Worm (Caenorhabditis elegans) whole organism, mixed stage, embryonic: ENCODE measurements around the gene Y17G7B.23.
A peak's percentile ranks its signal among the peaks of the same experiment; 100 is the strongest.

Experiments
- M03D4.4 ChIP-seq: sonication (generic microtip); optimal IDR thresholded peaks from 2 replicates; lab custom pipeline; 2017; ENCODE audit warnings: mild to moderate bottlenecking, missing genetic modification characterization, missing compliant biosample characterization
- bed-3 ChIP-seq: fragments of 200-800 bp; sonication (Bioruptor generic); optimal IDR thresholded peaks from 3 replicates; lab custom pipeline; 2018; ENCODE audit warnings: mild to moderate bottlenecking, missing genetic modification characterization, moderate library complexity, missing compliant biosample characterization
- blmp-1 ChIP-seq: fragments of 150-350 bp; optimal IDR thresholded peaks from 2 replicates; lab custom pipeline; 2014; ENCODE audit warnings: missing biosample characterization, missing genetic modification characterization
- ceh-39 ChIP-seq: fragments of 150-350 bp; optimal IDR thresholded peaks from 2 replicates; lab custom pipeline; 2014; ENCODE audit warnings: missing biosample characterization, missing genetic modification characterization
- ceh-43 ChIP-seq: fragments of 200-800 bp; sonication (Bioruptor generic); optimal IDR thresholded peaks from 2 replicates; lab custom pipeline; 2018; ENCODE audit warnings: mild to moderate bottlenecking, missing genetic modification characterization, moderate library complexity, missing compliant biosample characterization
- ceh-83 ChIP-seq: fragments of 200-800 bp; sonication (Bioruptor generic); optimal IDR thresholded peaks from 2 replicates; lab custom pipeline; 2018; ENCODE audit warnings: mild to moderate bottlenecking, missing genetic modification characterization, missing compliant biosample characterization
- ces-1 ChIP-seq: fragments of 150-350 bp; optimal IDR thresholded peaks from 2 replicates; lab custom pipeline; 2014; ENCODE audit warnings: missing biosample characterization, missing genetic modification reagents, missing genetic modification characterization
- cnd-1 ChIP-seq: fragments of 200-800 bp; sonication (Bioruptor generic); optimal IDR thresholded peaks from 2 replicates; lab custom pipeline; 2018; ENCODE audit warnings: mild to moderate bottlenecking, missing genetic modification characterization, missing compliant biosample characterization
- drap-1 ChIP-seq: fragments of 200-800 bp; sonication (Bioruptor generic); optimal IDR thresholded peaks from 3 replicates; lab custom pipeline; 2018; ENCODE audit warnings: mild to moderate bottlenecking, missing genetic modification characterization, missing compliant biosample characterization
- elt-1 ChIP-seq: sonication (generic microtip); optimal IDR thresholded peaks from 2 replicates; lab custom pipeline; 2017; ENCODE audit warnings: missing genetic modification characterization, mild to moderate bottlenecking, missing compliant biosample characterization, antibody characterized with exemption, moderate library complexity, borderline replicate concordance; ENCODE audit not compliant: insufficient read depth
- elt-3 ChIP-seq: fragments of 150-350 bp; optimal IDR thresholded peaks from 2 replicates; lab custom pipeline; 2014; ENCODE audit warnings: missing biosample characterization, missing genetic modification characterization
- flh-1 ChIP-seq: fragments of 200-800 bp; sonication (Bioruptor generic); optimal IDR thresholded peaks from 2 replicates; lab custom pipeline; 2018; ENCODE audit warnings: mild to moderate bottlenecking, missing genetic modification characterization, moderate library complexity, missing compliant biosample characterization
- ham-2 ChIP-seq: fragments of 200-800 bp; sonication (Bioruptor generic); optimal IDR thresholded peaks from 2 replicates; lab custom pipeline; 2018; ENCODE audit warnings: mild to moderate bottlenecking, missing genetic modification characterization, missing compliant biosample characterization
- hlh-1 ChIP-seq: fragments of 150-350 bp; optimal IDR thresholded peaks from 2 replicates; lab custom pipeline; 2014; ENCODE audit warnings: missing biosample characterization, missing genetic modification reagents, missing genetic modification characterization
- lin-13 ChIP-seq: fragments of 150-350 bp; optimal IDR thresholded peaks from 2 replicates; lab custom pipeline; 2014; ENCODE audit warnings: missing biosample characterization, missing genetic modification characterization
- lin-32 ChIP-seq: fragments of 200-800 bp; sonication (Bioruptor generic); optimal IDR thresholded peaks from 2 replicates; lab custom pipeline; 2018; ENCODE audit warnings: mild to moderate bottlenecking, missing genetic modification characterization, missing compliant biosample characterization
- lsy-2 ChIP-seq: fragments of 150-350 bp; optimal IDR thresholded peaks from 2 replicates; lab custom pipeline; 2014; ENCODE audit warnings: missing biosample characterization, missing genetic modification characterization
- mab-5 ChIP-seq: fragments of 150-350 bp; optimal IDR thresholded peaks from 2 replicates; lab custom pipeline; 2014; ENCODE audit warnings: missing biosample characterization, missing genetic modification characterization
- mep-1 ChIP-seq: fragments of 150-350 bp; optimal IDR thresholded peaks from 2 replicates; lab custom pipeline; 2017; ENCODE audit warnings: missing biosample characterization, missing genetic modification reagents, missing genetic modification characterization, inconsistent platforms
- mls-2 ChIP-seq: sonication (generic microtip); optimal IDR thresholded peaks from 2 replicates; lab custom pipeline; 2016; ENCODE audit warnings: mild to moderate bottlenecking, missing genetic modification characterization, moderate library complexity, missing compliant biosample characterization
- nhr-12 ChIP-seq: fragments of 150-350 bp; optimal IDR thresholded peaks from 2 replicates; lab custom pipeline; 2014; ENCODE audit warnings: missing biosample characterization, missing genetic modification characterization
- nhr-2 ChIP-seq: fragments of 150-350 bp; optimal IDR thresholded peaks from 2 replicates; lab custom pipeline; 2014; ENCODE audit warnings: missing biosample characterization, missing genetic modification characterization
- nhr-237 ChIP-seq: fragments of 150-350 bp; optimal IDR thresholded peaks from 2 replicates; lab custom pipeline; 2014; ENCODE audit warnings: missing biosample characterization, missing genetic modification characterization
- nhr-28 ChIP-seq: fragments of 150-350 bp; optimal IDR thresholded peaks from 2 replicates; lab custom pipeline; 2014; ENCODE audit warnings: missing biosample characterization, missing genetic modification characterization
- nhr-76 ChIP-seq: sonication (generic microtip); optimal IDR thresholded peaks from 2 replicates; lab custom pipeline; 2017; ENCODE audit warnings: missing biosample characterization, missing genetic modification characterization
- pha-4 ChIP-seq: fragments of 150-350 bp; optimal IDR thresholded peaks from 2 replicates; lab custom pipeline; 2018; ENCODE audit warnings: missing biosample characterization, missing genetic modification reagents, missing genetic modification characterization
- snpc-4 ChIP-seq: fragments of 150-350 bp; optimal IDR thresholded peaks from 2 replicates; lab custom pipeline; 2014; ENCODE audit warnings: missing biosample characterization, missing genetic modification characterization
- sptf-1 ChIP-seq: sonication (generic microtip); optimal IDR thresholded peaks from 2 replicates; lab custom pipeline; 2017; ENCODE audit warnings: mild to moderate bottlenecking, missing genetic modification characterization, moderate library complexity, missing compliant biosample characterization
- unc-120 ChIP-seq: sonication (generic microtip); optimal IDR thresholded peaks from 2 replicates; lab custom pipeline; 2017; ENCODE audit warnings: missing genetic modification characterization, missing compliant biosample characterization; ENCODE audit not compliant: poor library complexity, severe bottlenecking
- unc-39 ChIP-seq: fragments of 150-350 bp; optimal IDR thresholded peaks from 2 replicates; lab custom pipeline; 2014; ENCODE audit warnings: missing biosample characterization, missing genetic modification characterization
- unc-62 ChIP-seq: fragments of 150-350 bp; optimal IDR thresholded peaks from 2 replicates; lab custom pipeline; 2014; ENCODE audit warnings: missing biosample characterization, missing genetic modification reagents, missing genetic modification characterization
- zip-8 ChIP-seq: fragments of 150-350 bp; optimal IDR thresholded peaks from 2 replicates; lab custom pipeline; 2014; ENCODE audit warnings: missing biosample characterization, missing genetic modification characterization
- ztf-11 ChIP-seq: fragments of 150-350 bp; optimal IDR thresholded peaks from 2 replicates; lab custom pipeline; 2014; ENCODE audit warnings: missing biosample characterization, missing genetic modification characterization

Gene Y17G7B.23

DNA sequence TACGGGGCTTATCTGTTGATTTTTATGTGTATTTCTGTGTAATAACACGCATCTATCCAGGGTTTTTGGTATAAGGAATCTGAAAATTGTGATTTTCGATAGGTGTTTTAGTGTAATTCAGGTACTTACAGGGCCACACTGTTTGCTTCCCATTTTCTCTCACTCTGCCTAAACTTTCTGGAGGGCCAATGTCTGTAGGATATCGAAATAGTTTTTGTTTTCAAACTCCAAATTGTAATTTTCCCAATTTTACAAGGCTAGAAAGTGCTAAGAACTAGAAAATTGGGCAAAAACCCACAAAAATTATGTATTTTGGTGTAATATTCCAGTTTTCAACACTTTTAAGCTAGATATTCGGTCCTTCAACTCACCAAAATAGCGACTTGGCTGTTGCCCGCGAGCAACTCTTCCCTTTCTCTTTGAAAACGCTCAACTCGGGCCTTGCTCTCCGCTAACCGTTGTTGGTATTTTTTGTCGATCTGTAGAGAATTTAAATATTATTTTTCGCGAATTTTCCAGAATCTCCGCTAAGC, 22.2 kb upstream of the Y17G7B.23 start:
- TF ChIP-seq pha-4 (tag; lab: Kevin White, UChicago) (no peak), mep-1 (tag; lab: Kevin White, UChicago) (no peak), unc-39 (tag; lab: Kevin White, UChicago) (no peak), ceh-43 (GFP tag; lab: Kevin White, UChicago) (no peak), nhr-12 (tag; lab: Kevin White, UChicago) (no peak), blmp-1 (tag; lab: Kevin White, UChicago) (no peak), nhr-28 (no peak), unc-120 (tag; lab: Kevin White, UChicago) (no peak), elt-1 (tag; lab: Kevin White, UChicago) (no peak), M03D4.4 (tag; lab: Kevin White, UChicago) (no peak), ceh-83 (GFP tag; lab: Kevin White, UChicago) (no peak), mab-5 (tag; lab: Kevin White, UChicago) (no peak), ztf-11 (tag; lab: Kevin White, UChicago) (no peak), unc-62 (no peak), drap-1 (no peak), ces-1 (no peak), bed-3 (no peak), lin-13 (tag; lab: Kevin White, UChicago) (no peak)

DNA sequence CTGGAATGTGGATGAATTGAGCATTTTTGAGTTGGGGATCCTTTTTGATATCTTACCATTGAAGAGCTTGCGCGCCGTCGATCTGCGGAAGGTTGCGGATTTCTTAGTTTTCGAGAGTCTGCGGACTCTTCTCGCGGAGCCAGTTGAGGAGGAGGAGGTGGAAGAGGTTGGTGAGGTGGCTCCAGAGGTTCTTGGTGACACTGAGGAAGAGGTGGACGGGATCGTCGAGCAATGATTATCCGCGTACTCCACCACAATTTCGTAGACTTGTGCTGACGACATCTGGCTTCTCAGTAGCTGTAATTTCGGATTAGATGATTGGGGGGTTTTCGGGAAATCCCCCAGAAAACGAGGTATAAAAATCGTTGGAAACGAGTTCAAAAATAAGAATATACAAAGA, 21.6 kb upstream of the Y17G7B.23 start, which contains the start of gene Y17G7B.21:
TSS of gene Y17G7B.21 (minus strand) at position 299 of the 400 bp plus-strand sequence.
- no peak for TF ChIP-seq pha-4 (tag; lab: Kevin White, UChicago)
- TF ChIP-seq zip-8: no peak
- no peak for TF ChIP-seq nhr-2 (tag; lab: Kevin White, UChicago)
- no peak for TF ChIP-seq mab-5 (tag; lab: Kevin White, UChicago)
- no peak for TF ChIP-seq ceh-39 (tag; lab: Kevin White, UChicago)
- TF ChIP-seq elt-3 (tag; lab: Kevin White, UChicago): no peak
- TF ChIP-seq ceh-43 (GFP tag; lab: Kevin White, UChicago): no peak
- no peak for TF ChIP-seq cnd-1 (tag; lab: Kevin White, UChicago)
- no peak for TF ChIP-seq nhr-12 (tag; lab: Kevin White, UChicago)
- no peak for TF ChIP-seq unc-62
- no peak for TF ChIP-seq ztf-11 (tag; lab: Kevin White, UChicago)
- no peak for TF ChIP-seq ces-1
- TF ChIP-seq hlh-1: no peak
- no peak for TF ChIP-seq blmp-1 (tag; lab: Kevin White, UChicago)
- TF ChIP-seq mls-2 (tag; lab: Kevin White, UChicago): no peak
- no peak for TF ChIP-seq unc-120 (tag; lab: Kevin White, UChicago)

DNA sequence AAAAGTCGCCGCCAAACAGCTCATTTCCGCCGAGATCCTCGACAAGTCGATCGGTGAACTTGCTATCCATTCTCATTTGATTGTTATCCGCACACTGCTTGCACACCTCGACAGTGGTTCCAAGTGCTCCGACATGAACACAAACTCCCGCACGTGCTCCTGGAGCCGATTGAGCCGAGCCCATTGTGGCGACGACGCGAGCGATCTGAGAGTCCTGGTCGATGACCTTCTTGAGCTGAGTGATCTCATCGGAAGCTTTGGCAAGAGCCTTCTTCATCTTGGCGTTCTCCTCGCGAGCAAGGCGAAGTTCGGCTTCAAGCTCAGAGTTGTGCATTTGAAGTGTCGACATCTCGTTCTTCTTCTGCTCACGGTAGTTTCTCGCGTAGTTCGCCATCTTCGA, 20.5 kb upstream of the Y17G7B.23 start:
- TF ChIP-seq zip-8: no peak
- no peak for TF ChIP-seq lin-32
- no peak for TF ChIP-seq cnd-1 (tag; lab: Kevin White, UChicago)
- no peak for TF ChIP-seq nhr-2 (tag; lab: Kevin White, UChicago)
- TF ChIP-seq ham-2 (GFP tag; lab: Kevin White, UChicago): no peak
- TF ChIP-seq snpc-4 (tag; lab: Kevin White, UChicago): no peak
- no peak for TF ChIP-seq lsy-2 (tag; lab: Kevin White, UChicago)
- no peak for TF ChIP-seq nhr-28
- no peak for TF ChIP-seq blmp-1 (tag; lab: Kevin White, UChicago)
- no peak for TF ChIP-seq ztf-11 (tag; lab: Kevin White, UChicago)
- TF ChIP-seq nhr-237 (tag; lab: Kevin White, UChicago): no peak
- no peak for TF ChIP-seq unc-39 (tag; lab: Kevin White, UChicago)
- no peak for TF ChIP-seq mls-2 (tag; lab: Kevin White, UChicago)

DNA sequence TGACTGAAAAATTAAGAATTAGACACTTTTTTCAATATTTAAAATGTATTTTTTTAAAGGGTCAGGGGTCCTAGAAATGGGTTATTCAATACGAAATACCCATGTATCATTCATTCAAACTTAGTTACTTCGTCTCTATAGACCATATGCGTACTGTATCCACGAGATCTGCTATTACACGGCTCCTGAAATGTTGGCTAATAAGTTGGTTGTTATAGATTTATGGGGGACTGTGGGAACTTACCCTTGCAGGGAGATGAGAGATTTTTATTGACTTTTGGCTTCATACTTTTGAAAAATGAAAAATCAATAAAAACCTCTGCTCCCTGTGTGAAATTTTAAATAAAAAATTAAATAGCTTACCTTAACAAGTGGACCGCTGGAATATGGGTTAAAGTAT, 20.1 kb upstream of the Y17G7B.23 start:
- no peak for TF ChIP-seq ceh-83 (GFP tag; lab: Kevin White, UChicago)
- TF ChIP-seq nhr-28: no peak

DNA sequence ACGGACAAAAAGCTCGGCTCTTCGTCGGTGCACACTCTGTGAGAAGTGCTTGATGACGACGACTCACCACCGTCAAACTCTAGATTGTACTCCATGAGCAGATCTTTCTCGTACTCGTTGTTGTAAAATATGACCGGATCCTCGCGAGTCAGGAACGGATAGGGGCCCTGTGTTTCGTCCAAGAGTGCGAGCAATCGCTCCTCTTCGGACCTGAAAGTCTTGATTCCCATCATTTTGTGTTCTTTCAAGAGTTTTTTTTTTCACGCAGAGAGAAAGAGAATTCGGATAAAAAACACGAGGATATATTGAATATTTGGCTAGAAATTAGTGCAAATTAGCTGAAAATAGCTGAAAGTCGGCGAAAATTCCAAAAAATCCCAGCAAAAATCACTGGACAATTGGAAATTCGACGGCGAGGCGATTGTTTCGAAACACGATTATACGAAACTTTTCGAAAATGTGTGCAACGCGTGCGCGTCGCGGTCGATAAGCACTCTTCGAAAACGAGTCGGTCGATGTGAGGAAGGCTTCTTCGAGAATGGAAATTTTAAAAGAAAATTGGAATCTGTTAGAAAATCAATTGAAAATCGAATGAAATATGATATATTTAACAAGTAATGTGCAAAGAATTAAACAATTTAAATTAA, 19.4 kb upstream of the Y17G7B.23 start, which contains the start of the genes ash-2 and Y17G7B.20:
TSS of gene ash-2 (plus strand) at position 390 of the 647 bp plus-strand sequence.
TSS of gene Y17G7B.20 (minus strand) at position 396 of the 647 bp plus-strand sequence.
- no peak for TF ChIP-seq nhr-237 (tag; lab: Kevin White, UChicago)
- no peak for TF ChIP-seq elt-1 (tag; lab: Kevin White, UChicago)
- no peak for TF ChIP-seq mep-1 (tag; lab: Kevin White, UChicago)
- TF ChIP-seq ceh-39 (tag; lab: Kevin White, UChicago): peak; percentile 100
- no peak for TF ChIP-seq unc-39 (tag; lab: Kevin White, UChicago)
- TF ChIP-seq drap-1: no peak
- no peak for TF ChIP-seq ham-2 (GFP tag; lab: Kevin White, UChicago)
- TF ChIP-seq nhr-2 (tag; lab: Kevin White, UChicago): no peak
- TF ChIP-seq sptf-1 (tag; lab: Kevin White, UChicago): no peak
- peak; percentile 3 for TF ChIP-seq hlh-1
- TF ChIP-seq nhr-76 (tag; lab: Kevin White, UChicago): no peak
- TF ChIP-seq ztf-11 (tag; lab: Kevin White, UChicago): peak; percentile 16
- TF ChIP-seq bed-3: no peak
- TF ChIP-seq cnd-1 (tag; lab: Kevin White, UChicago): no peak
- no peak for TF ChIP-seq lin-32
- TF ChIP-seq lin-13 (tag; lab: Kevin White, UChicago): peak; percentile 33
- TF ChIP-seq ceh-83 (GFP tag; lab: Kevin White, UChicago): no peak
- no peak for TF ChIP-seq lsy-2 (tag; lab: Kevin White, UChicago)
- TF ChIP-seq nhr-12 (tag; lab: Kevin White, UChicago): no peak
- peak; percentile 29 for TF ChIP-seq ces-1
- TF ChIP-seq pha-4 (tag; lab: Kevin White, UChicago): no peak
- TF ChIP-seq flh-1 (GFP tag; lab: Kevin White, UChicago): no peak
- no peak for TF ChIP-seq mab-5 (tag; lab: Kevin White, UChicago)
- TF ChIP-seq nhr-28: no peak
